Worm (Caenorhabditis elegans): Measurements from ENCODE around the gene glc-1.

- TF ChIP-seq snpc-4 (GFP tag; optimal IDR thresholded peaks at IDR 0.05), result no peak
- no peak for TF ChIP-seq snpc-4 (tag; optimal IDR thresholded peaks at IDR 0.05)
- TF ChIP-seq pbrm-1 (GFP tag; IDR thresholded peaks at IDR 0.05), result no peak
Measured at ce11 chrV:16180350-16180749, 39.1 kb upstream of the glc-1 start, which contains the start of gene str-106.
